Fruit fly (Drosophila melanogaster) whole organism: Measurements from ENCODE around the gene CG5181.

Source experiments
- CG8478 ChIP-seq: fragments of >200 bp; optimal IDR thresholded peaks from 2 replicates; lab custom pipeline; 2018; ENCODE audit warnings: inconsistent platforms
- Dll ChIP-seq: fragments of >200 bp; optimal IDR thresholded peaks from 2 replicates; lab custom pipeline; 2017
- EcR ChIP-seq, 2 experiments: fragments of >200 bp; optimal IDR thresholded peaks; 2 replicates each; lab custom pipeline; 2017; ENCODE audit warnings: missing biosample characterization in 2 of 2, missing genetic modification characterization in 2 of 2, missing genetic modification reagents in 2 of 2
- pan ChIP-seq: fragments of >200 bp; optimal IDR thresholded peaks from 2 replicates; lab custom pipeline; 2017
- psq ChIP-seq: fragments of >200 bp; optimal IDR thresholded peaks from 2 replicates; lab custom pipeline; 2017
- usp ChIP-seq: fragments of >200 bp; optimal IDR thresholded peaks from 2 replicates; lab custom pipeline; 2017; ENCODE audit warnings: missing biosample characterization, missing genetic modification characterization, mixed read lengths

DNA sequence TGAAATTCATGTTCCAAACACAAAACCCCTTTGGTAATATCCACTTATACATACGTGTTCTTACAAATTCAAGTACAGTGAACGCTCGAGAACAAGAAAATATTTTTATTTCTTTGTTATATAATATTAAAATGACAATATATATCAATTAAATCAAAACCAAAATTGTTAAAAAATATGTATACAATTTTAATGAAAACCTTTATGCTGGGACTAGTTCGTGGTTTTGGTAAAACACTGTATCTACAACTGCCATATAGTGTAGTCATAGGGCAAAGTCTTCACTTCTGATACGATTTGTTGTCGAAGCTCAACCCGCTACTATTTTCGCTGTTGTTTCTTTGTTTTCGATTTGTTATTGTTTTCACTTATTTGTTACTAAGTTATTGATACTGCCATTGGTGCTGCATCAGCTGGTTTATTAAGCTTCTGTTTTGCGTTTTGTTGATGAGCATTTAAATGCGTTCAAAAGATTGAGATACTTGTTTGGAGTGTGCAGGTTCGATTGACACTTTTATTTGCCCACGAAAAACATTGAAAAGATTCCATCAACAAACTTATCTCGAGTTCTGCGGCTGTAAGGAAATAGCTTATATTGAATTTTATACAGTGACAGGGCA lies 25.2 kb upstream of the CG5181 start:
- TF ChIP-seq psq, result no peak
- TF ChIP-seq pan, result no peak
- no peak for TF ChIP-seq EcR (GFP tag; optimal IDR thresholded peaks at IDR 0.05; lab: Kevin White, UChicago)
- no peak for TF ChIP-seq CG8478 (lab: Kevin White, UChicago)
- TF ChIP-seq Dll, result no peak
- no peak for TF ChIP-seq usp
